Worm (Caenorhabditis elegans) whole organism, midembryonic: ENCODE data around the gene nuo-4.

ENCODE experiments used
- cog-1 ChIP-seq: sonication (generic microtip); optimal IDR thresholded peaks from 2 replicates; lab custom pipeline; 2016; ENCODE audit warnings: missing genetic modification characterization, missing compliant biosample characterization
- flt-1 ChIP-seq: fragments of 200-800 bp; sonication (Bioruptor generic); IDR thresholded peaks from 2 replicates; pipeline ENCODE4 v1.3.6; 2022; ENCODE audit warnings: missing genetic modification characterization, missing compliant biosample characterization
- klf-2 ChIP-seq: fragments of 200-800 bp; sonication (Bioruptor generic); conservative IDR thresholded peaks from 2 replicates; pipeline ENCODE4 v1.3.6; 2022; ENCODE audit warnings: missing genetic modification reagents, missing genetic modification characterization, missing compliant biosample characterization
- tab-1 ChIP-seq: fragments of 200-800 bp; sonication (Bioruptor generic); IDR thresholded peaks from 2 replicates; pipeline ENCODE4 v1.3.6; 2022; ENCODE audit warnings: missing genetic modification characterization, missing compliant biosample characterization
- ztf-23 ChIP-seq: fragments of 200-800 bp; sonication (Bioruptor generic); IDR thresholded peaks from 2 replicates; pipeline ENCODE4 v1.3.6; 2022; ENCODE audit warnings: missing genetic modification reagents, missing genetic modification characterization, missing compliant biosample characterization

- TF ChIP-seq flt-1 = no peak
- no peak for TF ChIP-seq tab-1 (GFP tag; lab: Robert Waterston, UW)
- no peak for TF ChIP-seq klf-2 (GFP tag; lab: Robert Waterston, UW)
- TF ChIP-seq cog-1 = no peak
- 0 out of 2 replicates have a peak, but pooled peaks have one; percentile 48 for TF ChIP-seq ztf-23 (GFP tag; lab: Robert Waterston, UW)
Measured at ce11 chrIII:7144749-7145148, 13.9 kb downstream of the nuo-4 start, which contains the start of gene glr-2.
